Fruit fly (Drosophila melanogaster) whole organism, embryonic: ENCODE results near the gene PH4alphaSG2.
A peak's percentile ranks its signal among the peaks of the same experiment; 100 is the strongest.

Experiments used
- Atf6 ChIP-seq: fragments of 200-800 bp; sonication (Bioruptor generic); IDR thresholded peaks from 2 replicates; pipeline ENCODE4 v1.3.6; 2022; ENCODE audit warnings: missing biosample characterization, missing genetic modification characterization
- B-H1 ChIP-seq: fragments of 200-800 bp; sonication (Bioruptor generic); IDR thresholded peaks from 3 replicates; pipeline ENCODE4 v1.3.6; 2022; ENCODE audit warnings: missing biosample characterization, missing genetic modification characterization
- Bdp1 ChIP-seq: fragments of 200-800 bp; sonication (Bioruptor generic); optimal IDR thresholded peaks from 3 replicates; lab custom pipeline; 2016; ENCODE audit warnings: missing biosample characterization, missing genetic modification characterization
- CG10565 ChIP-seq: fragments of 200-800 bp; sonication (Bioruptor generic); optimal IDR thresholded peaks from 3 replicates; lab custom pipeline; 2016; ENCODE audit warnings: missing biosample characterization, mild to moderate bottlenecking, missing genetic modification characterization
- CG11085 ChIP-seq: fragments of 200-800 bp; sonication (Bioruptor generic); IDR thresholded peaks from 2 replicates; pipeline ENCODE4 v1.3.6; 2022; ENCODE audit warnings: missing biosample characterization, missing genetic modification characterization
- CG11723 ChIP-seq: fragments of 200-800 bp; sonication (Bioruptor generic); optimal IDR thresholded peaks from 2 replicates; lab custom pipeline; 2017; ENCODE audit warnings: missing biosample characterization, mild to moderate bottlenecking, missing genetic modification characterization
- CG12942 ChIP-seq: fragments of 200-800 bp; sonication (Bioruptor generic); optimal IDR thresholded peaks from 3 replicates; lab custom pipeline; 2016; ENCODE audit warnings: missing biosample characterization, missing genetic modification characterization
- CG13624 ChIP-seq: fragments of 200-800 bp; sonication (Bioruptor generic); optimal IDR thresholded peaks from 2 replicates; lab custom pipeline; 2016; ENCODE audit warnings: missing biosample characterization, missing genetic modification characterization
- CG15269 ChIP-seq: fragments of 200-800 bp; sonication (Bioruptor generic); optimal IDR thresholded peaks from 2 replicates; lab custom pipeline; 2018; ENCODE audit warnings: missing biosample characterization, mild to moderate bottlenecking, missing genetic modification characterization, moderate library complexity
- CG1792 ChIP-seq: fragments of 200-800 bp; sonication (Bioruptor generic); optimal IDR thresholded peaks from 2 replicates; lab custom pipeline; 2016; ENCODE audit warnings: missing biosample characterization, missing genetic modification characterization
- CG2712 ChIP-seq: fragments of 200-800 bp; optimal IDR thresholded peaks from 3 replicates; lab custom pipeline; 2019; ENCODE audit warnings: missing biosample characterization, mild to moderate bottlenecking, missing genetic modification characterization, moderate library complexity
- CG32772 ChIP-seq: fragments of 200-800 bp; sonication (Bioruptor generic); IDR thresholded peaks from 2 replicates; pipeline ENCODE4 v1.3.6; 2022; ENCODE audit warnings: missing biosample characterization, missing genetic modification characterization
- CG33557 ChIP-seq: fragments of 200-800 bp; sonication (Bioruptor generic); optimal IDR thresholded peaks from 2 replicates; lab custom pipeline; 2019; ENCODE audit warnings: missing biosample characterization, mild to moderate bottlenecking, missing genetic modification characterization, moderate library complexity
- CG3847 ChIP-seq: fragments of 200-800 bp; sonication (Bioruptor generic); IDR thresholded peaks from 2 replicates; pipeline ENCODE4 v1.3.6; 2022; ENCODE audit warnings: missing biosample characterization, missing genetic modification characterization
- CG4404 ChIP-seq: fragments of 200-800 bp; sonication (Bioruptor generic); IDR thresholded peaks from 2 replicates; pipeline ENCODE4 v1.3.6; 2022; ENCODE audit warnings: missing biosample characterization, missing genetic modification characterization
- CG4617 ChIP-seq: fragments of 200-800 bp; sonication (Bioruptor generic); optimal IDR thresholded peaks from 3 replicates; lab custom pipeline; 2016; ENCODE audit warnings: missing biosample characterization, missing genetic modification characterization, borderline replicate concordance
- CG7963 ChIP-seq: fragments of 200-800 bp; sonication (Bioruptor generic); IDR thresholded peaks from 3 replicates; pipeline ENCODE4 v1.3.6; 2022; ENCODE audit warnings: missing biosample characterization, missing genetic modification characterization; ENCODE audit not compliant: partially characterized antibody
- CG8478 ChIP-seq: fragments of >200 bp; optimal IDR thresholded peaks from 2 replicates; lab custom pipeline; 2018
- CkIIα-i1 ChIP-seq: fragments of 200-800 bp; sonication (Bioruptor generic); IDR thresholded peaks from 2 replicates; pipeline ENCODE4 v1.3.6; 2022; ENCODE audit warnings: missing biosample characterization, missing genetic modification characterization
- Dfd ChIP-seq, 2 experiments: fragments of >200 bp; optimal IDR thresholded peaks; 2 replicates each; lab custom pipeline; 2017; ENCODE audit warnings: missing biosample characterization in 2 of 2, missing genetic modification characterization in 2 of 2
- E2f2 ChIP-seq: fragments of 200-800 bp; sonication (Bioruptor generic); IDR thresholded peaks from 2 replicates; pipeline ENCODE4 v1.3.6; 2022; ENCODE audit warnings: missing biosample characterization, missing genetic modification characterization
- HHEX ChIP-seq: fragments of 200-800 bp; sonication (Bioruptor generic); optimal IDR thresholded peaks from 3 replicates; lab custom pipeline; 2017; ENCODE audit warnings: missing biosample characterization, mild to moderate bottlenecking, missing genetic modification characterization, missing genetic modification reagents
- HLH4C ChIP-seq: fragments of 200-800 bp; sonication (Bioruptor generic); IDR thresholded peaks from 3 replicates; pipeline ENCODE4 v1.3.6; 2022; ENCODE audit warnings: missing biosample characterization, missing genetic modification characterization; ENCODE audit not compliant: partially characterized antibody
- HmgD ChIP-seq: fragments of 200-800 bp; sonication (Bioruptor generic); optimal IDR thresholded peaks from 3 replicates; lab custom pipeline; 2016; ENCODE audit warnings: missing biosample characterization, missing genetic modification characterization
- Hr51 ChIP-seq, 2 experiments: fragments of 200-800 bp; sonication (Bioruptor generic); optimal IDR thresholded peaks; 2 replicates in 1 of 2; 3 replicates in 1 of 2; lab custom pipeline; 2016 to 2018; ENCODE audit warnings: missing biosample characterization in 2 of 2, missing genetic modification characterization in 2 of 2, mild to moderate bottlenecking in 1 of 2, moderate library complexity in 1 of 2
- Hsf ChIP-seq: fragments of 200-800 bp; sonication (Bioruptor generic); optimal IDR thresholded peaks from 3 replicates; lab custom pipeline; 2016; ENCODE audit warnings: missing biosample characterization, missing genetic modification characterization
- NC2β ChIP-seq: fragments of 200-800 bp; sonication (Bioruptor generic); optimal IDR thresholded peaks from 2 replicates; lab custom pipeline; 2016; ENCODE audit warnings: missing biosample characterization, missing genetic modification characterization
- PHDP ChIP-seq: fragments of 200-800 bp; sonication (Bioruptor generic); optimal IDR thresholded peaks from 3 replicates; lab custom pipeline; 2018; ENCODE audit warnings: missing biosample characterization, mild to moderate bottlenecking, missing genetic modification characterization, moderate library complexity
- Stat92E ChIP-seq, 3 experiments: fragments of >200 bp in 2 of 3; fragments of 200-800 bp in 1 of 3; sonication (Bioruptor generic) in 1 of 3; optimal IDR thresholded peaks; 2 replicates each; lab custom pipeline; 2017 to 2019; ENCODE audit warnings: missing biosample characterization in 3 of 3, missing genetic modification characterization in 3 of 3, mild to moderate bottlenecking in 1 of 3, moderate library complexity in 1 of 3
- Tbp ChIP-seq: fragments of >200 bp; optimal IDR thresholded peaks from 2 replicates; lab custom pipeline; 2018; ENCODE audit warnings: missing biosample characterization, missing genetic modification characterization
- ase ChIP-seq: fragments of 200-800 bp; sonication (Bioruptor generic); IDR thresholded peaks from 3 replicates; pipeline ENCODE4 v1.3.6; 2022; ENCODE audit warnings: missing biosample characterization, missing genetic modification characterization
- ash1 ChIP-seq: fragments of 200-800 bp; sonication (Bioruptor generic); optimal IDR thresholded peaks from 2 replicates; lab custom pipeline; 2018; ENCODE audit warnings: missing biosample characterization, mild to moderate bottlenecking, missing genetic modification characterization
- bcd ChIP-seq: fragments of 200-800 bp; sonication (Bioruptor generic); optimal IDR thresholded peaks from 2 replicates; lab custom pipeline; 2017; ENCODE audit warnings: missing biosample characterization, mild to moderate bottlenecking, missing genetic modification characterization
- bowl ChIP-seq: fragments of 200-800 bp; sonication (Bioruptor generic); IDR thresholded peaks from 2 replicates; pipeline ENCODE4 v1.3.6; 2022; ENCODE audit warnings: missing biosample characterization, missing genetic modification characterization
- chn ChIP-seq: fragments of 200-800 bp; sonication (Bioruptor generic); optimal IDR thresholded peaks from 2 replicates; lab custom pipeline; 2016; ENCODE audit warnings: missing biosample characterization, missing genetic modification characterization
- croc ChIP-seq: fragments of 200-800 bp; sonication (Bioruptor generic); conservative IDR thresholded peaks from 3 replicates; pipeline ENCODE4 v1.3.6; 2022; ENCODE audit warnings: missing biosample characterization, missing genetic modification characterization
- fd3F ChIP-seq: fragments of 200-800 bp; sonication (Bioruptor generic); optimal IDR thresholded peaks from 2 replicates; lab custom pipeline; 2018; ENCODE audit warnings: missing biosample characterization, mild to moderate bottlenecking, missing genetic modification characterization, moderate library complexity
- fru ChIP-seq: fragments of >200 bp; optimal IDR thresholded peaks from 2 replicates; lab custom pipeline; 2017
- gcm2 ChIP-seq: fragments of 200-800 bp; sonication (Bioruptor generic); optimal IDR thresholded peaks from 2 replicates; lab custom pipeline; 2016; ENCODE audit warnings: missing biosample characterization, missing genetic modification characterization
- hth ChIP-seq: fragments of >200 bp; optimal IDR thresholded peaks from 2 replicates; lab custom pipeline; 2017; ENCODE audit warnings: inconsistent platforms
- maf-S ChIP-seq: fragments of 200-800 bp; sonication (Bioruptor generic); optimal IDR thresholded peaks from 2 replicates; lab custom pipeline; 2016; ENCODE audit warnings: missing biosample characterization, missing genetic modification characterization
- onecut ChIP-seq: fragments of 200-800 bp; sonication (Bioruptor generic); IDR thresholded peaks from 2 replicates; pipeline ENCODE4 v1.3.6; 2022; ENCODE audit warnings: missing biosample characterization, missing genetic modification characterization
- phol ChIP-seq: fragments of 200-800 bp; sonication (Bioruptor generic); optimal IDR thresholded peaks from 3 replicates; lab custom pipeline; 2018; ENCODE audit warnings: missing biosample characterization, mild to moderate bottlenecking, missing genetic modification characterization, moderate library complexity
- pzg ChIP-seq: fragments of 200-800 bp; sonication (Bioruptor generic); optimal IDR thresholded peaks from 3 replicates; lab custom pipeline; 2018; ENCODE audit warnings: missing biosample characterization, mild to moderate bottlenecking, missing genetic modification characterization, moderate library complexity
- schlank ChIP-seq: fragments of 200-800 bp; sonication (Bioruptor generic); optimal IDR thresholded peaks from 2 replicates; lab custom pipeline; 2018; ENCODE audit warnings: missing biosample characterization, mild to moderate bottlenecking, missing genetic modification characterization
- sens ChIP-seq: fragments of 200-800 bp; sonication (Bioruptor generic); peaks from one replicate; lab custom pipeline; 2016; ENCODE audit warnings: missing biosample characterization, missing genetic modification characterization
- sna ChIP-seq: fragments of 200-800 bp; sonication (Bioruptor generic); IDR thresholded peaks from 2 replicates; pipeline ENCODE4 v1.3.6; 2022; ENCODE audit warnings: missing biosample characterization, missing genetic modification characterization; ENCODE audit not compliant: partially characterized antibody
- stwl ChIP-seq: fragments of 200-800 bp; sonication (Bioruptor generic); optimal IDR thresholded peaks from 3 replicates; lab custom pipeline; 2018; ENCODE audit warnings: missing biosample characterization, mild to moderate bottlenecking, missing genetic modification characterization, moderate library complexity
- unpg ChIP-seq: fragments of 200-800 bp; sonication (Bioruptor generic); optimal IDR thresholded peaks from 3 replicates; lab custom pipeline; 2018; ENCODE audit warnings: missing biosample characterization, mild to moderate bottlenecking, missing genetic modification characterization, moderate library complexity
- usp ChIP-seq: fragments of >200 bp; optimal IDR thresholded peaks from 2 replicates; lab custom pipeline; 2017; ENCODE audit warnings: missing biosample characterization, missing genetic modification characterization
- zen2 ChIP-seq: fragments of 200-800 bp; sonication (Bioruptor generic); IDR thresholded peaks from 3 replicates; pipeline ENCODE4 v1.3.6; 2022; ENCODE audit warnings: missing biosample characterization, missing genetic modification characterization; ENCODE audit not compliant: partially characterized antibody

PH4alphaSG2 gene

dm6 chr3R:30531989-30532653 lies 42.2 kb downstream of the PH4alphaSG2 start, which contains the start of gene tmod (continued):
- TF ChIP-seq Atf6 (GFP tag; lab: Robert Waterston, UW) = no peak; the same call in none of the 2 replicates
- TF ChIP-seq CG4404 (GFP tag; lab: Robert Waterston, UW) = no peak
- peak; percentile 60 for TF ChIP-seq CG15269 (tag; lab: Kevin White, UChicago)
- TF ChIP-seq Tbp (GFP tag; lab: Kevin White, UChicago) = no peak
- no peak for TF ChIP-seq HmgD
- no peak for TF ChIP-seq NC2β (GFP tag; lab: Kevin White, UChicago)
- TF ChIP-seq CkIIα-i1 = no peak
- TF ChIP-seq phol (tag; lab: Kevin White, UChicago) = peak; percentile 82
- no peak for TF ChIP-seq CG10565
- TF ChIP-seq sna (GFP tag; lab: Robert Waterston, UW) = no peak
- peak in 1 of 2 experiments; percentile 64 for TF ChIP-seq Hr51 (GFP tag; optimal IDR thresholded peaks at IDR 0.05; lab: Kevin White, UChicago)
- TF ChIP-seq stwl (tag; lab: Kevin White, UChicago) = no peak
- 0 out of 2 replicates have a peak, but pooled peaks have one; percentile 28 for TF ChIP-seq onecut (GFP tag; lab: Robert Waterston, UW)
- TF ChIP-seq CG2712 (tag; lab: Kevin White, UChicago) = peak; percentile 65
- peak; percentile 91 for TF ChIP-seq sens (GFP tag; lab: Kevin White, UChicago)
- no peak for TF ChIP-seq ash1 (GFP tag; lab: Kevin White, UChicago)
- no peak for TF ChIP-seq ase
- TF ChIP-seq bowl (GFP tag; lab: Robert Waterston, UW) = no peak
- no peak for TF ChIP-seq chn (GFP tag; lab: Kevin White, UChicago)
- no peak for TF ChIP-seq HLH4C (GFP tag; lab: Robert Waterston, UW)
- TF ChIP-seq Bdp1 (GFP tag; lab: Kevin White, UChicago) = no peak
- no peak for TF ChIP-seq fd3F
- TF ChIP-seq Hsf = no peak
- peak; percentile 20; the same call in 1 of the 2 replicates for TF ChIP-seq E2f2 (GFP tag; lab: Robert Waterston, UW)
- peak; percentile 39 for TF ChIP-seq CG11723 (GFP tag; lab: Kevin White, UChicago)
- TF ChIP-seq CG7963 (GFP tag; lab: Robert Waterston, UW) = no peak
- TF ChIP-seq CG1792 (GFP tag; lab: Kevin White, UChicago) = no peak
- no peak for TF ChIP-seq usp (GFP tag; lab: Kevin White, UChicago)
- TF ChIP-seq CG12942 = peak; percentile 27
- peak; percentile 9 for TF ChIP-seq CG33557 (GFP tag; lab: Kevin White, UChicago)
- TF ChIP-seq CG13624 = no peak
- TF ChIP-seq unpg (GFP tag; lab: Kevin White, UChicago) = peak; percentile 64
- TF ChIP-seq CG8478 (lab: Kevin White, UChicago) = peak; percentile 50
- no peak for TF ChIP-seq CG11085 (GFP tag; lab: Robert Waterston, UW)
- TF ChIP-seq PHDP = peak; percentile 48
- no peak for TF ChIP-seq B-H1 (GFP tag; lab: Robert Waterston, UW)
- TF ChIP-seq hth = no peak
- peak; percentile 32; the same call in 1 of the 3 replicates for TF ChIP-seq zen2
- TF ChIP-seq bcd = peak; percentile 59
- TF ChIP-seq CG4617 (GFP tag; lab: Kevin White, UChicago) = no peak
- TF ChIP-seq HHEX = no peak
- TF ChIP-seq gcm2 (GFP tag; lab: Kevin White, UChicago) = no peak
- TF ChIP-seq Dfd (GFP tag; optimal IDR thresholded peaks at IDR 0.05; lab: Kevin White, UChicago) = no peak
- no peak for TF ChIP-seq CG32772
- TF ChIP-seq schlank (tag; lab: Kevin White, UChicago) = no peak
- TF ChIP-seq Stat92E (GFP tag; optimal IDR thresholded peaks at IDR 0.05; lab: Kevin White, UChicago) = no peak
- no peak for TF ChIP-seq CG3847 (GFP tag; lab: Robert Waterston, UW)
- TF ChIP-seq maf-S (GFP tag; lab: Kevin White, UChicago) = peak; percentile 31
- TF ChIP-seq fru (lab: Kevin White, UChicago) = no peak
- no peak for TF ChIP-seq pzg (GFP tag; lab: Kevin White, UChicago)
- peak; percentile 21; the same call in 1 of the 3 replicates for TF ChIP-seq croc (GFP tag; lab: Robert Waterston, UW)
